Worm (Caenorhabditis elegans): ENCODE measurements around the gene ilcr-2.

DNA sequence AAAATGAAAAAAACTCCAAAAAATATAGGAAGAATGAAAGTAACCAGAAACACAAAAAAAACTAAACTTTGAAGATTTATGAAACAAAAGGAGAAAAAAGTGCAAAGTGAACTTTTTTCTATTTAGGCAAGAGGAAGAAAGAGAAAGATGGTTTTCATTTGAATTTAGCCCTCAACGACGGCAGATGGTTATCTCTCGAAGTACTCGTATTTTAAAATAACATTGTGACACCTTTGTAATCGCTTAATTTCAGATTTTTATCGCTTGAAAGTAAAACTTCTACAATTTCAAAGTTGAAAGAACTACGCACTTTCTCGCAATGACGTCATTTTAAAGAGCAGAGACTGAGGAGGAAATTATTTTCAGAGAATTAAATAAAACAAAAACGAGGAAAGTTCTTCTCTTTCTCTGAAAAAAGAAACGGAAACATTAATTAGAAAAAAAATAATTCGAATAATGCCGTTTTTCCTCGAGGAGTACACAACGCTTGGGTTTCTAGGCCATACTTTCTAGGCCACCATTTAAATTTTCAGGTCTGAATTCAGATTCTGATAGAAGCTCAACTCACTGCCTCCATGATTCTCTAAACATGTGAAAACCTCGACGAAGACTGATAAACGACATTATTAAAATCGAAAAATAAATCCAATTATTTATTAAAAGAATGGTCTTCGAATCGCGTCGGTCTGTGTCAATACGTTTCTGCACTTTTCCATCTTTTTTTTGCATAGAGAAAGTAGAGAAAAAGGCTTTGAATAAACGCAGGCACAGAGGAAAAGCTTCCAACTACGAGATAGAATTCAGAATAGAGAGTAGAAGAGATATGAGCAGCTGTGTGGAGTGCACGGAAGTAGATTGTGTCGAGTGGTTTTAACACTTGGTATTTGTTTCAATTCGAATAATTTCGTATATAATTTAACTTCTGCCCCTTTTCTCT is 36.6 kb downstream of the ilcr-2 start:
- TF ChIP-seq ztf-29 (GFP tag; IDR thresholded peaks at IDR 0.05) (no peak), tab-1 (GFP tag; IDR thresholded peaks at IDR 0.05) (no peak), flt-1 (GFP tag; IDR thresholded peaks at IDR 0.05) (no peak), klf-2 (GFP tag; conservative IDR thresholded peaks at IDR 0.05) (no peak), T22C8.4 (GFP tag; IDR thresholded peaks at IDR 0.05) (no peak)

All from whole organism, midembryonic.